Fruit fly (Drosophila melanogaster): ENCODE measurements around the gene Spase22-23.

Spase22-23 gene

DNA sequence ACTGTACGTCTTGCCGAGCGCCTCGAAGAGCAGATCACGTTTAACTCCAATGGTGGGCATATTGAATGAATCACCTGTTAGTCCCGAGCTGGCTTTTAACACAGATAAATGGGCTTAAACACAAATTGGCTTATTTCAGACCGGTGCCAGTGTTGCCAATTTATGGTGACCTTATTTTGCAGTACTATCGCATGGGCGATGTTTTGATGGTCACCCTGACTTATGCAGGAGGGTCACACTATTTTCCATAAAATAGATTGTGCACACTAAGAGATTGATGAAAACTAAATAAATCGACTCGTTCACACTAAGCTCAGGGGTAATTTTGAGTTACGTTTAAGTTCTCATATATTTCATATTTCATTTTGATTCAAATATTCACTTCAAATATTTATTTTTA lies 22.7 kb upstream of the Spase22-23 start, which contains the start of gene beta-PheRS (continued):
- TF ChIP-seq CG12155 (GFP tag; optimal IDR thresholded peaks at IDR 0.05) (peak; percentile 52), Gsc (GFP tag; IDR thresholded peaks at IDR 0.05) (no peak), lov (optimal IDR thresholded peaks at IDR 0.05) (no peak), lov (GFP tag; IDR thresholded peaks at IDR 0.05) (0 out of 3 replicates have a peak, but pooled peaks have one; percentile 31), pb (GFP tag; optimal IDR thresholded peaks at IDR 0.05) (peak; percentile 1), tup (GFP tag; optimal IDR thresholded peaks at IDR 0.05) (no peak), CG7357 (GFP tag; IDR thresholded peaks at IDR 0.05) (peak; percentile 99), Mes4 (GFP tag; optimal IDR thresholded peaks at IDR 0.05) (peak; percentile 30), ham (GFP tag; IDR thresholded peaks at IDR 0.05) (no peak), CG6689 (GFP tag; IDR thresholded peaks at IDR 0.05) (peak; percentile 36; the same call in 1 of the 2 replicates), Oaz (GFP tag; IDR thresholded peaks at IDR 0.05) (no peak), fd64A (GFP tag; optimal IDR thresholded peaks at IDR 0.05) (no peak), sim (GFP tag; IDR thresholded peaks at IDR 0.05) (no peak), shn (GFP tag; optimal IDR thresholded peaks at IDR 0.05) (peak; percentile 51), NFAT (GFP tag; IDR thresholded peaks at IDR 0.05) (peak; percentile 77), CG15269 (tag; optimal IDR thresholded peaks at IDR 0.05) (no peak), inv (GFP tag; IDR thresholded peaks at IDR 0.05; ENCODE audit: partially characterized antibody) (peak; percentile 92), CG7987 (GFP tag; optimal IDR thresholded peaks at IDR 0.05) (peak; percentile 11), ro (GFP tag; IDR thresholded peaks at IDR 0.05) (no peak), oc (tag; optimal IDR thresholded peaks at IDR 0.05) (no peak), fd102C (GFP tag; optimal IDR thresholded peaks at IDR 0.05) (no peak), ems (GFP tag; optimal IDR thresholded peaks at IDR 0.05) (peak; percentile 49), trh (GFP tag; optimal IDR thresholded peaks at IDR 0.05) (no peak), CG14965 (GFP tag; optimal IDR thresholded peaks at IDR 0.05; ENCODE audit: borderline replicate concordance) (no peak), nerfin-2 (GFP tag; IDR thresholded peaks at IDR 0.05; ENCODE audit: partially characterized antibody) (peak; percentile 81), CG32767 (GFP tag; IDR thresholded peaks at IDR 0.05) (no peak), CG4360 (GFP tag; IDR thresholded peaks at IDR 0.05) (no peak), PHDP (tag; optimal IDR thresholded peaks at IDR 0.05) (no peak), CG3065 (GFP tag; optimal IDR thresholded peaks at IDR 0.05) (peak; percentile 33), BEAF-32 (GFP tag; optimal IDR thresholded peaks at IDR 0.05) (peak; percentile 95), ab (GFP tag; optimal IDR thresholded peaks at IDR 0.05) (no peak), CG1647 (GFP tag; optimal IDR thresholded peaks at IDR 0.05) (peak; percentile 57), toy (GFP tag; IDR thresholded peaks at IDR 0.05) (no peak), lab (GFP tag; optimal IDR thresholded peaks at IDR 0.05) (no peak), ttk (GFP tag; IDR thresholded peaks at IDR 0.05) (peak; percentile 9; the same call in 1 of the 2 replicates), cad (GFP tag; optimal IDR thresholded peaks at IDR 0.05) (no peak), sens (GFP tag) (no peak), CG15073 (GFP tag; optimal IDR thresholded peaks at IDR 0.05) (no peak), cato (GFP tag; optimal IDR thresholded peaks at IDR 0.05; ENCODE audit: borderline replicate concordance) (peak; percentile 11), CG17359 (tag; optimal IDR thresholded peaks at IDR 0.05) (no peak), CG7745 (tag; optimal IDR thresholded peaks at IDR 0.05) (no peak), klu (GFP tag; IDR thresholded peaks at IDR 0.05) (no peak), zfh2 (GFP tag; optimal IDR thresholded peaks at IDR 0.05) (peak; percentile 75), ken (GFP tag; IDR thresholded peaks at IDR 0.05) (peak; percentile 41; the same call in 1 of the 3 replicates), stc (GFP tag; IDR thresholded peaks at IDR 0.05) (no peak), Dip3 (GFP tag; optimal IDR thresholded peaks at IDR 0.05) (peak; percentile 28), Eip74EF (GFP tag; optimal IDR thresholded peaks at IDR 0.05) (no peak), org-1 (GFP tag; optimal IDR thresholded peaks at IDR 0.05) (no peak), CG12236 (GFP tag; optimal IDR thresholded peaks at IDR 0.05) (no peak), her (GFP tag; optimal IDR thresholded peaks at IDR 0.05) (peak; percentile 62), CG31388 (GFP tag; optimal IDR thresholded peaks at IDR 0.05) (no peak), Hr51 (GFP tag; optimal IDR thresholded peaks at IDR 0.05) (peak in 1 of 2 experiments; percentile 42)
